Fruit fly (Drosophila melanogaster) whole organism, embryonic: ENCODE data around the gene mey.

ENCODE experiments used
- BEAF-32 ChIP-seq: fragments of 200-800 bp; sonication (Bioruptor generic); optimal IDR thresholded peaks from 3 replicates; lab custom pipeline; 2017; ENCODE audit warnings: missing biosample characterization, missing genetic modification characterization, mild to moderate bottlenecking, moderate library complexity, missing genetic modification reagents
- Bgb ChIP-seq: fragments of 200-800 bp; sonication (Bioruptor generic); IDR thresholded peaks from 2 replicates; pipeline ENCODE4 v1.3.6; 2022; ENCODE audit warnings: missing biosample characterization, missing genetic modification characterization; ENCODE audit not compliant: partially characterized antibody
- CG10267 ChIP-seq: fragments of 200-800 bp; sonication (Bioruptor generic); optimal IDR thresholded peaks from 2 replicates; lab custom pipeline; 2018; ENCODE audit warnings: missing biosample characterization, mild to moderate bottlenecking, missing genetic modification characterization, moderate library complexity
- CG11398 ChIP-seq: fragments of 200-800 bp; sonication (Bioruptor generic); optimal IDR thresholded peaks from 2 replicates; lab custom pipeline; 2016; ENCODE audit warnings: missing biosample characterization, missing genetic modification characterization
- CG14014 ChIP-seq: fragments of 200-800 bp; sonication (Bioruptor generic); IDR thresholded peaks from 2 replicates; pipeline ENCODE4 v1.3.6; 2022; ENCODE audit warnings: missing biosample characterization, missing genetic modification characterization
- CG15514 ChIP-seq: fragments of 200-800 bp; sonication (Bioruptor generic); optimal IDR thresholded peaks from 3 replicates; lab custom pipeline; 2017; ENCODE audit warnings: missing biosample characterization, missing genetic modification characterization, mild to moderate bottlenecking, moderate library complexity, missing genetic modification reagents
- CG18599 ChIP-seq: fragments of 200-800 bp; sonication (Bioruptor generic); optimal IDR thresholded peaks from 3 replicates; lab custom pipeline; 2017; ENCODE audit warnings: missing biosample characterization, missing genetic modification characterization, mild to moderate bottlenecking, moderate library complexity, missing genetic modification reagents
- CG2678 ChIP-seq: fragments of 200-800 bp; sonication (Bioruptor generic); optimal IDR thresholded peaks from 3 replicates; lab custom pipeline; 2019; ENCODE audit warnings: missing biosample characterization, mild to moderate bottlenecking, missing genetic modification characterization, moderate library complexity
- CG2875 ChIP-seq: fragments of 200-800 bp; sonication (Bioruptor generic); optimal IDR thresholded peaks from 2 replicates; lab custom pipeline; 2017; ENCODE audit warnings: missing biosample characterization, mild to moderate bottlenecking, missing genetic modification characterization, missing genetic modification reagents
- CG2889 ChIP-seq: fragments of 200-800 bp; sonication (Bioruptor generic); IDR thresholded peaks from 3 replicates; pipeline ENCODE4 v1.3.6; 2022; ENCODE audit warnings: missing biosample characterization, missing genetic modification characterization
- CG32532 ChIP-seq: fragments of 200-800 bp; sonication (Bioruptor generic); IDR thresholded peaks from 2 replicates; pipeline ENCODE4 v1.3.6; 2022; ENCODE audit warnings: missing biosample characterization, missing genetic modification characterization
- CG33557 ChIP-seq: fragments of 200-800 bp; sonication (Bioruptor generic); optimal IDR thresholded peaks from 2 replicates; lab custom pipeline; 2019; ENCODE audit warnings: missing biosample characterization, mild to moderate bottlenecking, missing genetic modification characterization, moderate library complexity
- CG4820 ChIP-seq: fragments of 200-800 bp; sonication (Bioruptor generic); optimal IDR thresholded peaks from 3 replicates; lab custom pipeline; 2016; ENCODE audit warnings: missing biosample characterization, missing genetic modification characterization
- CG8359 ChIP-seq: fragments of 200-800 bp; sonication (Bioruptor generic); optimal IDR thresholded peaks from 2 replicates; lab custom pipeline; 2017; ENCODE audit warnings: missing biosample characterization, mild to moderate bottlenecking, missing genetic modification characterization, borderline replicate concordance
- CoRest ChIP-seq: fragments of 200-800 bp; sonication (Bioruptor generic); optimal IDR thresholded peaks from 3 replicates; lab custom pipeline; 2018; ENCODE audit warnings: missing biosample characterization, mild to moderate bottlenecking, missing genetic modification characterization, moderate library complexity
- Deaf1 ChIP-seq: fragments of 200-800 bp; optimal IDR thresholded peaks from 3 replicates; lab custom pipeline; 2019; ENCODE audit warnings: missing biosample characterization, mild to moderate bottlenecking, missing genetic modification characterization, moderate library complexity
- Ets97D ChIP-seq: fragments of 200-800 bp; sonication (Bioruptor generic); optimal IDR thresholded peaks from 3 replicates; lab custom pipeline; 2016; ENCODE audit warnings: missing biosample characterization, missing genetic modification characterization
- Fer1 ChIP-seq: fragments of 200-800 bp; sonication (Bioruptor generic); optimal IDR thresholded peaks from 2 replicates; lab custom pipeline; 2017; ENCODE audit warnings: missing biosample characterization, mild to moderate bottlenecking, missing genetic modification characterization
- Hr3 ChIP-seq: fragments of 200-800 bp; sonication (Bioruptor generic); optimal IDR thresholded peaks from 3 replicates; lab custom pipeline; 2016; ENCODE audit warnings: missing biosample characterization, missing genetic modification characterization
- Hr39 ChIP-seq: fragments of >200 bp; optimal IDR thresholded peaks from 2 replicates; lab custom pipeline; 2017
- Hr51 ChIP-seq, 2 experiments: fragments of 200-800 bp; sonication (Bioruptor generic); optimal IDR thresholded peaks; 2 replicates in 1 of 2; 3 replicates in 1 of 2; lab custom pipeline; 2016 to 2018; ENCODE audit warnings: missing biosample characterization in 2 of 2, missing genetic modification characterization in 2 of 2, mild to moderate bottlenecking in 1 of 2, moderate library complexity in 1 of 2
- Lhr ChIP-seq: fragments of 200-800 bp; sonication (Bioruptor generic); optimal IDR thresholded peaks from 3 replicates; lab custom pipeline; 2017; ENCODE audit warnings: mild to moderate bottlenecking, missing biosample characterization, missing genetic modification reagents, missing genetic modification characterization
- MBD-R2 ChIP-seq: fragments of 200-800 bp; sonication (Bioruptor generic); IDR thresholded peaks from 2 replicates; pipeline ENCODE4 v1.3.6; 2022; ENCODE audit warnings: missing biosample characterization, missing genetic modification characterization
- MESR4 ChIP-seq: fragments of 200-800 bp; sonication (Bioruptor generic); optimal IDR thresholded peaks from 2 replicates; lab custom pipeline; 2018; ENCODE audit warnings: missing biosample characterization, mild to moderate bottlenecking, missing genetic modification characterization, moderate library complexity
- Med ChIP-seq: fragments of 200-800 bp; sonication (Bioruptor generic); peaks from one replicate; lab custom pipeline; 2016; ENCODE audit warnings: missing biosample characterization, missing genetic modification characterization, mild to moderate bottlenecking, inconsistent platforms, moderate library complexity
- PHDP ChIP-seq: fragments of 200-800 bp; sonication (Bioruptor generic); optimal IDR thresholded peaks from 3 replicates; lab custom pipeline; 2018; ENCODE audit warnings: missing biosample characterization, mild to moderate bottlenecking, missing genetic modification characterization, moderate library complexity
- Sox102F ChIP-seq: fragments of 200-800 bp; sonication (Bioruptor generic); optimal IDR thresholded peaks from 2 replicates; lab custom pipeline; 2018; ENCODE audit warnings: missing biosample characterization, mild to moderate bottlenecking, missing genetic modification characterization, moderate library complexity
- Stat92E ChIP-seq, 3 experiments: fragments of >200 bp in 2 of 3; fragments of 200-800 bp in 1 of 3; sonication (Bioruptor generic) in 1 of 3; optimal IDR thresholded peaks; 2 replicates each; lab custom pipeline; 2017 to 2019; ENCODE audit warnings: missing biosample characterization in 3 of 3, missing genetic modification characterization in 3 of 3, mild to moderate bottlenecking in 1 of 3, moderate library complexity in 1 of 3
- TFAM ChIP-seq: fragments of 200-800 bp; sonication (Bioruptor generic); optimal IDR thresholded peaks from 2 replicates; lab custom pipeline; 2017; ENCODE audit warnings: missing biosample characterization, missing genetic modification characterization, inconsistent platforms
- chinmo ChIP-seq: fragments of 200-800 bp; sonication (Bioruptor generic); IDR thresholded peaks from 4 replicates; pipeline ENCODE4 v1.3.6; 2022; ENCODE audit warnings: missing biosample characterization, missing genetic modification characterization; ENCODE audit not compliant: partially characterized antibody
- ci ChIP-seq: fragments of 200-800 bp; sonication (Bioruptor generic); IDR thresholded peaks from 3 replicates; pipeline ENCODE4 v1.3.6; 2022; ENCODE audit warnings: missing biosample characterization, missing genetic modification characterization
- crp ChIP-seq, 2 experiments: fragments of 200-800 bp; sonication (Bioruptor generic); optimal IDR thresholded peaks; 2 replicates in 1 of 2; 3 replicates in 1 of 2; lab custom pipeline; 2017; ENCODE audit warnings: missing biosample characterization in 2 of 2, missing genetic modification characterization in 2 of 2, mild to moderate bottlenecking in 1 of 2, moderate library complexity in 1 of 2
- dpn ChIP-seq, 2 experiments: fragments of 200-800 bp; sonication (Bioruptor generic); optimal IDR thresholded peaks; 3 replicates each; lab custom pipeline; 2016; ENCODE audit warnings: missing biosample characterization in 2 of 2, missing genetic modification characterization in 2 of 2
- grn ChIP-seq: fragments of 200-800 bp; sonication (Bioruptor generic); optimal IDR thresholded peaks from 3 replicates; lab custom pipeline; 2017; ENCODE audit warnings: missing biosample characterization, missing genetic modification characterization
- her ChIP-seq: fragments of 200-800 bp; sonication (Bioruptor generic); optimal IDR thresholded peaks from 2 replicates; lab custom pipeline; 2016; ENCODE audit warnings: missing biosample characterization, missing genetic modification characterization
- hkb ChIP-seq, 2 experiments: fragments of 200-800 bp in 1 of 2; fragments of >200 bp in 1 of 2; sonication (Bioruptor generic) in 1 of 2; IDR thresholded peaks in 1 of 2; optimal IDR thresholded peaks in 1 of 2; 2 replicates each; pipeline versions ENCODE4 v1.3.6 to Lab custom; 2017 to 2022; ENCODE audit warnings: missing biosample characterization in 1 of 2, missing genetic modification characterization in 1 of 2
- ind ChIP-seq: fragments of 200-800 bp; sonication (Bioruptor generic); optimal IDR thresholded peaks from 3 replicates; lab custom pipeline; 2016; ENCODE audit warnings: missing biosample characterization, missing genetic modification characterization
- knrl ChIP-seq: fragments of 200-800 bp; sonication (Bioruptor generic); IDR thresholded peaks from 3 replicates; pipeline ENCODE4 v1.3.6; 2022; ENCODE audit warnings: missing biosample characterization, missing genetic modification characterization; ENCODE audit not compliant: partially characterized antibody
- lilli ChIP-seq: fragments of 200-800 bp; sonication (Bioruptor generic); optimal IDR thresholded peaks from 3 replicates; lab custom pipeline; 2016; ENCODE audit warnings: missing biosample characterization, missing genetic modification characterization
- mam ChIP-seq: fragments of 200-800 bp; sonication (Bioruptor generic); optimal IDR thresholded peaks from 3 replicates; lab custom pipeline; 2016; ENCODE audit warnings: missing biosample characterization, missing genetic modification characterization
- prd ChIP-seq, 3 experiments: fragments of >200 bp in 2 of 3; fragments of 200-800 bp in 1 of 3; sonication (Bioruptor generic) in 1 of 3; optimal IDR thresholded peaks in 2 of 3; IDR thresholded peaks in 1 of 3; 2 replicates in 2 of 3; 3 replicates in 1 of 3; pipeline versions ENCODE4 v1.3.6 to Lab custom; 2017 to 2022; ENCODE audit warnings: missing biosample characterization in 1 of 3, missing genetic modification characterization in 1 of 3
- sisA ChIP-seq: fragments of 200-800 bp; sonication (Bioruptor generic); IDR thresholded peaks from 2 replicates; pipeline ENCODE4 v1.3.6; 2022; ENCODE audit warnings: missing biosample characterization, missing genetic modification characterization
- ssp ChIP-seq: fragments of 200-800 bp; sonication (Bioruptor generic); IDR thresholded peaks from 2 replicates; pipeline ENCODE4 v1.3.6; 2022; ENCODE audit warnings: missing biosample characterization, missing genetic modification characterization
- stwl ChIP-seq: fragments of 200-800 bp; sonication (Bioruptor generic); optimal IDR thresholded peaks from 3 replicates; lab custom pipeline; 2018; ENCODE audit warnings: missing biosample characterization, mild to moderate bottlenecking, missing genetic modification characterization, moderate library complexity
- tin ChIP-seq: fragments of 200-800 bp; sonication (Bioruptor generic); optimal IDR thresholded peaks from 3 replicates; lab custom pipeline; 2016; ENCODE audit warnings: missing biosample characterization, missing genetic modification characterization
- trem ChIP-seq: fragments of 200-800 bp; optimal IDR thresholded peaks from 3 replicates; lab custom pipeline; 2019; ENCODE audit warnings: missing biosample characterization, mild to moderate bottlenecking, missing genetic modification characterization, moderate library complexity

mey gene

DNA sequence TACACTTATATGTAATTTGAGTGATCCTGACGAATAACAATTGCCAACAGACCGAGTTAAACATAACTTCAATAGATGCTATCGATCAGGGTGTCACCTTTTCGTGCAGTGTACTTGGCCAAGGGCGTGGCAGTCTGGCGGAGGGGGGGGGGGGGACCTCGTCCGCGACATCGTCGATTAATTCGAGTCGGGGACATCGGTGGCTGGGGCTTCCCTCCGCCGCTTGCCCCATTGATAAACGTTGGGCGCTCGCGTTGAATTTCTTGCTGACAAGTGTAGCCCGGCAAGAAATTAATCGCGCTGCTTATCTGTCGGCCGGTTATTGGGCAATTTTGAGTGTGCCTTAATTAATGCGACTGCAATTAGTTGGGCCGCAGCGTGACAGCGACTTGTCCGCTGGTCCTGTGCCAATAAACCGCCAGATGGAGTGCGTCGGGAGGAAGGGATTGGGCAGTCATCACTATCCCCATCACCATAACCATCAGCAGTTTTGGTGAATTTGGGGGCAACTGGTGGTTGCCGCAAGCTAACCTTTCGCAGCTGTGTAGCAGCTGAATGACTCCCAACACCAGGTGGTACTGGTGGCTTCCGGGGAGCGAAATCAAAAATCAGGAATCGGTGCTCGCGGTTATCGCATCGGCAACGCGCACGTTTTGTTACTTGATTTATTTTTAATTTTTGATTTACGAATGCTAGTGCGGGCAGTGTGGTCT lies 36.6 kb upstream of the mey start (continued):
- TF ChIP-seq CG11398 (GFP tag; lab: Kevin White, UChicago) = no peak
- no peak for TF ChIP-seq CoRest (tag; lab: Kevin White, UChicago)
- no peak for TF ChIP-seq grn (GFP tag; lab: Kevin White, UChicago)
- peak; percentile 77 for TF ChIP-seq CG2889 (GFP tag; lab: Robert Waterston, UW)
- peak; percentile 79 for TF ChIP-seq Hr39
- no peak for TF ChIP-seq sisA (GFP tag; lab: Robert Waterston, UW)
- TF ChIP-seq Med (GFP tag; lab: Kevin White, UChicago) = peak; percentile 81
- TF ChIP-seq ind (GFP tag; lab: Kevin White, UChicago) = no peak
- 0 out of 2 replicates have a peak, but pooled peaks have one; percentile 9 for TF ChIP-seq CG14014 (GFP tag; lab: Robert Waterston, UW)
- no peak for TF ChIP-seq CG32532 (GFP tag; lab: Robert Waterston, UW)
- peak; percentile 38 for TF ChIP-seq lilli (GFP tag; lab: Kevin White, UChicago)
- no peak for TF ChIP-seq prd (optimal IDR thresholded peaks at IDR 0.05; lab: Kevin White, UChicago)
- TF ChIP-seq prd (GFP tag; IDR thresholded peaks at IDR 0.05; lab: Robert Waterston, UW) = 0 out of 3 replicates have a peak, but pooled peaks have one; percentile 27
- no peak for TF ChIP-seq PHDP (tag; lab: Kevin White, UChicago)
- TF ChIP-seq Hr3 = no peak
- 0 out of 4 replicates have a peak, but pooled peaks have one; percentile 8 for TF ChIP-seq chinmo (GFP tag; lab: Robert Waterston, UW)
- TF ChIP-seq CG18599 (GFP tag; lab: Kevin White, UChicago) = no peak
- TF ChIP-seq MESR4 (GFP tag; lab: Kevin White, UChicago) = peak; percentile 32
- peak in 1 of 2 experiments; percentile 1 for TF ChIP-seq dpn (GFP tag; optimal IDR thresholded peaks at IDR 0.05; lab: Kevin White, UChicago)
- 0 out of 3 replicates have a peak, but pooled peaks have one; percentile 30 for TF ChIP-seq knrl (GFP tag; lab: Robert Waterston, UW)
- TF ChIP-seq CG10267 (tag; lab: Kevin White, UChicago) = no peak
- peak; percentile 24; the same call in 1 of the 2 replicates for TF ChIP-seq MBD-R2 (GFP tag; lab: Robert Waterston, UW)
- TF ChIP-seq Deaf1 = peak; percentile 12
- no peak for TF ChIP-seq TFAM
- 0 out of 2 replicates have a peak, but pooled peaks have one; percentile 14 for TF ChIP-seq Bgb (GFP tag; lab: Robert Waterston, UW)
- no peak for TF ChIP-seq mam (GFP tag; lab: Kevin White, UChicago)

dm6 chr3R:31463012-31463366 lies 36.0 kb upstream of the mey start, which contains the start of the genes CG11334 and CG11333:
TSS of gene CG11334 (minus strand) at chr3R:31463037.
TSS of gene CG11333 (plus strand) at chr3R:31463301.
- TF ChIP-seq trem (tag; lab: Kevin White, UChicago) (peak; percentile 50), crp (GFP tag; optimal IDR thresholded peaks at IDR 0.05; lab: Kevin White, UChicago) (peak in 1 of 2 experiments; percentile 25), tin (GFP tag; lab: Kevin White, UChicago) (no peak), Lhr (GFP tag; lab: Kevin White, UChicago) (peak; percentile 22), her (GFP tag; lab: Kevin White, UChicago) (peak; percentile 95), Hr51 (GFP tag; optimal IDR thresholded peaks at IDR 0.05; lab: Kevin White, UChicago) (peak in 1 of 2 experiments; percentile 63), BEAF-32 (peak; percentile 33), CG33557 (no peak), Med (GFP tag; lab: Kevin White, UChicago) (no peak), Stat92E (GFP tag; optimal IDR thresholded peaks at IDR 0.05; lab: Kevin White, UChicago) (peak in 1 of 3 experiments; percentile 9), CG2875 (GFP tag; lab: Kevin White, UChicago) (no peak), Fer1 (GFP tag; lab: Kevin White, UChicago) (no peak), ssp (no peak), stwl (peak; percentile 30), Sox102F (GFP tag; lab: Kevin White, UChicago) (no peak), CG15514 (GFP tag; lab: Kevin White, UChicago) (peak; percentile 51), CG4820 (GFP tag; lab: Kevin White, UChicago) (no peak), Ets97D (no peak), hkb (optimal IDR thresholded peaks at IDR 0.05; lab: Kevin White, UChicago) (peak; percentile 44), hkb (GFP tag; IDR thresholded peaks at IDR 0.05; lab: Robert Waterston, UW) (no peak), CG2678 (tag; lab: Kevin White, UChicago) (no peak), CG8359 (GFP tag; lab: Kevin White, UChicago) (no peak), chinmo (GFP tag; lab: Robert Waterston, UW) (0 out of 4 replicates have a peak, but pooled peaks have one; percentile 21), ci (GFP tag; lab: Robert Waterston, UW) (peak; percentile 13; the same call in 1 of the 3 replicates)
